Worm (Caenorhabditis elegans) whole organism, L4 larva: ENCODE results near the gene T16G12.12.

Experiments
- F26F4.8 ChIP-seq: fragments of 200-800 bp; sonication (Bioruptor generic); conservative IDR thresholded peaks from 2 replicates; pipeline ENCODE4 v1.3.6; 2022; ENCODE audit warnings: missing genetic modification characterization, missing compliant biosample characterization
- gei-8 ChIP-seq: fragments of 200-800 bp; sonication (Bioruptor generic); optimal IDR thresholded peaks from 2 replicates; lab custom pipeline; 2018; ENCODE audit warnings: mild to moderate bottlenecking, missing genetic modification characterization, missing compliant biosample characterization
- lir-3 ChIP-seq: sonication (generic microtip); optimal IDR thresholded peaks from 2 replicates; lab custom pipeline; 2016; ENCODE audit warnings: mild to moderate bottlenecking, missing genetic modification characterization, missing compliant biosample characterization
- mes-2 ChIP-seq: sonication (generic microtip); optimal IDR thresholded peaks from 2 replicates; lab custom pipeline; 2016; ENCODE audit warnings: missing genotype, mild to moderate bottlenecking, missing genetic modification characterization, missing compliant biosample characterization; ENCODE audit not compliant: poor library complexity, severe bottlenecking
- nhr-237 ChIP-seq: sonication (generic microtip); optimal IDR thresholded peaks from 2 replicates; lab custom pipeline; 2017; ENCODE audit warnings: missing biosample characterization, missing genetic modification characterization
- nhr-28 ChIP-seq: fragments of 150-350 bp; optimal IDR thresholded peaks from 2 replicates; lab custom pipeline; 2014; ENCODE audit warnings: missing biosample characterization, missing genetic modification characterization
- pqm-1 ChIP-seq: sonication (generic microtip); optimal IDR thresholded peaks from 2 replicates; lab custom pipeline; 2017; ENCODE audit warnings: missing biosample characterization, missing genetic modification characterization
- set-16 ChIP-seq: fragments of 200-800 bp; sonication (Bioruptor generic); IDR thresholded peaks from 2 replicates; pipeline ENCODE4 v1.3.6; 2022; ENCODE audit warnings: missing genetic modification reagents, missing genetic modification characterization, missing compliant biosample characterization
- skn-1 ChIP-seq: fragments of 150-350 bp; optimal IDR thresholded peaks from 2 replicates; lab custom pipeline; 2014; ENCODE audit warnings: missing biosample characterization, missing genetic modification characterization
- snpc-4 ChIP-seq: fragments of 150-350 bp; optimal IDR thresholded peaks from 2 replicates; lab custom pipeline; 2014; ENCODE audit warnings: missing biosample characterization, missing genetic modification characterization
- tag-97 ChIP-seq: fragments of 200-800 bp; sonication (Bioruptor generic); IDR thresholded peaks from 2 replicates; pipeline ENCODE4 v1.3.6; 2022; ENCODE audit warnings: missing genetic modification characterization, missing compliant biosample characterization
- unc-62 ChIP-seq, 3 experiments: fragments of 150-350 bp in 1 of 3; sonication (generic microtip); optimal IDR thresholded peaks in 2 of 3; peaks in 1 of 3; 1 replicate in 1 of 3; 2 replicates in 2 of 3; lab custom pipeline; 2014 to 2017; ENCODE audit warnings: missing biosample characterization in 3 of 3, missing genetic modification characterization in 3 of 3, missing genetic modification reagents in 3 of 3, missing genotype in 1 of 3
- zfp-3 ChIP-seq: fragments of 200-800 bp; sonication (Bioruptor generic); conservative IDR thresholded peaks from 2 replicates; pipeline ENCODE4 v1.3.6; 2022; ENCODE audit warnings: missing genetic modification reagents, missing genetic modification characterization, missing compliant biosample characterization

DNA sequence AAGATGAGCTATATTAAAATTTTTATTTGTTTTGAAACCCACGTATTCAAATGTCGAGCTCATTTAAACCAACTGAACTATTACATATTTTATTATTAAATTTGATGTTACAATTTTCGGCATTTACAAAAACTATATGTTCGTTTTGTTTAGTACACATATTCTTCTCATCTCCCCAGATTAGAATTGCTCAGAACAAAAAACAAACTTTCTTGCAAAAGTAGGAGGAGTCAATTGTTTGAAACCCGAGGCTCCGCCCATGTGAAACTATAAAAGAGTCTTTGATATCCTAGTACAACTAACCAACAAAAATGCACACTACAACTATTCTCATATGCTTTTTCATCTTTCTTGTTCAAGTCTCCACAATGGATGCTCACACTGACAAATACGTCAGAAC lies 27.4 kb upstream of the T16G12.12 start, which contains the start of gene ins-22:
- TF ChIP-seq skn-1 (no peak), unc-62 (GFP tag; optimal IDR thresholded peaks at IDR 0.05 in 1 of 2; lab: Kevin White, UChicago) (no peak), unc-62 (tag; optimal IDR thresholded peaks at IDR 0.05; lab: Kevin White, UChicago) (no peak), F26F4.8 (GFP tag; lab: Robert Waterston, UW) (no peak), set-16 (no peak), tag-97 (GFP tag; lab: Robert Waterston, UW) (no peak), mes-2 (tag; lab: Kevin White, UChicago) (no peak), nhr-237 (no peak), zfp-3 (GFP tag; lab: Robert Waterston, UW) (no peak), snpc-4 (tag; lab: Kevin White, UChicago) (no peak), nhr-28 (tag; lab: Kevin White, UChicago) (no peak), gei-8 (GFP tag; lab: Kevin White, UChicago) (no peak), lir-3 (no peak), pqm-1 (tag; lab: Kevin White, UChicago) (no peak)
